Worm (Caenorhabditis elegans) whole organism, L4 larva: ENCODE results near the gene C50B6.1.

Source experiments
- dmd-6 ChIP-seq: fragments of 200-800 bp; sonication (Bioruptor generic); IDR thresholded peaks from 2 replicates; pipeline ENCODE4 v1.3.6; 2022; ENCODE audit warnings: missing genetic modification reagents, missing genetic modification characterization, missing compliant biosample characterization
- hlh-11 ChIP-seq: fragments of 200-800 bp; sonication (Bioruptor generic); optimal IDR thresholded peaks from 2 replicates; lab custom pipeline; 2018; ENCODE audit warnings: mild to moderate bottlenecking, missing genetic modification characterization, missing compliant biosample characterization

DNA sequence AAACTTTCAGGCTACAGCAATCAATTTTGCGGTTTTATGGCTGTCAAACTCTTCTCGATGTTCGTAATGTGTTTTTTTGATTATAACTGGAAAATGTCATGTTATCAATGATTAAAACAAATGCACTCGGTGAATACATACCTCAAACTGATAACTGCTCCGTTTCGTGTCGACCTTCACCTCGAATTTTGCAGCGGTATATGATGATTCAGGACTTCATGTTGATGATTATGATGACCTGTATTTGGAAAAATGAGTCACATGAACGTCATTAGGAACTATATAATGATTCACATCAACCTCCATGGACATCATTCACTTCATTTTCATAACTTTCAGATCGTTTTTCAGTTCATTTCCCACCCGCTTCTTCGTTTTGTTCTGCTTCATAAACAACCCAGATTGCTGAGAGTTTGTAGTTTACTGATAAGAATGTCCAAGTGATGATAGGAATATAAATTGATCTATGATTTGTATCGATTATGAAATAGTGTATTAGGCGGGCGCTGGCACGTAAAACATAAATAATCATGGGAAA lies 45.9 kb upstream of the C50B6.1 start:
- peak; percentile 76 for TF ChIP-seq hlh-11
- TF ChIP-seq dmd-6 (GFP tag; lab: Robert Waterston, UW): peak; percentile 92
